Worm (Caenorhabditis elegans) whole organism, L2 larva: ENCODE measurements around the gene F46G10.4.

ENCODE experiments used
- aly-2 ChIP-seq: fragments of 150-350 bp; optimal IDR thresholded peaks from 2 replicates; lab custom pipeline; 2014; ENCODE audit warnings: missing biosample characterization, missing genetic modification characterization
- ama-1 ChIP-seq: fragments of 150-350 bp; optimal IDR thresholded peaks from 2 replicates; lab custom pipeline; 2018; ENCODE audit warnings: inconsistent platforms
- dmd-4 ChIP-seq: sonication (generic microtip); optimal IDR thresholded peaks from 2 replicates; lab custom pipeline; 2017; ENCODE audit warnings: missing biosample characterization, missing genetic modification characterization
- egl-27 ChIP-seq: sonication (generic microtip); optimal IDR thresholded peaks from 3 replicates; lab custom pipeline; 2017; ENCODE audit warnings: missing biosample characterization, missing genetic modification reagents, missing genetic modification characterization
- elt-3 ChIP-seq: sonication (generic microtip); optimal IDR thresholded peaks from 2 replicates; lab custom pipeline; 2017; ENCODE audit warnings: missing biosample characterization, missing genetic modification characterization
- lin-11 ChIP-seq: fragments of 150-350 bp; sonication (generic microtip); optimal IDR thresholded peaks from 2 replicates; lab custom pipeline; 2014; ENCODE audit warnings: missing biosample characterization, missing genetic modification characterization, inconsistent platforms, mixed read lengths
- lin-13 ChIP-seq: fragments of 150-350 bp; optimal IDR thresholded peaks from 2 replicates; lab custom pipeline; 2014; ENCODE audit warnings: missing biosample characterization, missing genetic modification reagents, missing genetic modification characterization
- lsy-2 ChIP-seq, 2 experiments: fragments of 150-350 bp in 1 of 2; sonication (generic microtip) in 1 of 2; optimal IDR thresholded peaks; 2 replicates each; lab custom pipeline; 2014 to 2017; ENCODE audit warnings: missing biosample characterization in 2 of 2, missing genetic modification characterization in 2 of 2
- mab-5 ChIP-seq: fragments of 150-350 bp; optimal IDR thresholded peaks from 2 replicates; lab custom pipeline; 2014; ENCODE audit warnings: missing biosample characterization, missing genetic modification characterization
- nhr-11 ChIP-seq: fragments of 150-350 bp; optimal IDR thresholded peaks from 2 replicates; lab custom pipeline; 2014; ENCODE audit warnings: missing biosample characterization, missing genetic modification characterization
- nhr-237 ChIP-seq: fragments of 150-350 bp; optimal IDR thresholded peaks from 2 replicates; lab custom pipeline; 2014; ENCODE audit warnings: missing biosample characterization, missing genetic modification characterization
- nhr-77 ChIP-seq: fragments of 150-350 bp; optimal IDR thresholded peaks from 2 replicates; lab custom pipeline; 2014; ENCODE audit warnings: missing biosample characterization, missing genetic modification characterization
- peb-1 ChIP-seq: fragments of 150-350 bp; optimal IDR thresholded peaks from 2 replicates; lab custom pipeline; 2014; ENCODE audit warnings: missing biosample characterization, missing genetic modification characterization

- TF ChIP-seq nhr-11 (tag; lab: Kevin White, UChicago) (no peak), ama-1 (lab: Kevin White, UChicago) (no peak), dmd-4 (tag; lab: Kevin White, UChicago) (no peak), lsy-2 (tag; optimal IDR thresholded peaks at IDR 0.05; lab: Kevin White, UChicago) (no peak), nhr-77 (no peak), mab-5 (tag; lab: Kevin White, UChicago) (no peak), peb-1 (tag; lab: Kevin White, UChicago) (no peak), egl-27 (tag; lab: Kevin White, UChicago) (no peak), lin-13 (GFP tag; lab: Kevin White, UChicago) (no peak), elt-3 (tag; lab: Kevin White, UChicago) (no peak), lin-11 (tag; lab: Kevin White, UChicago) (no peak), aly-2 (no peak), nhr-237 (tag; lab: Kevin White, UChicago) (no peak)
These were observed 13.4 kb downstream of the F46G10.4 start for ce11 chrX:13347251-13347650.
